Fruit fly (Drosophila melanogaster) whole organism, adult: Measurements from ENCODE around the gene ec.
"Not testable (repeated sequence)": the region's sequence is repeated elsewhere in the genome, so short reads cannot be mapped to it uniquely, and the experiment has no call there.

Experiments used
- CG11617 ChIP-seq: fragments of 200-800 bp; sonication (Bioruptor generic); optimal IDR thresholded peaks from 2 replicates; lab custom pipeline; 2017; ENCODE audit warnings: mild to moderate bottlenecking, missing biosample characterization, missing genetic modification reagents, missing genetic modification characterization
- CG1620 ChIP-seq: fragments of 200-800 bp; sonication (Bioruptor generic); optimal IDR thresholded peaks from 2 replicates; lab custom pipeline; 2016; ENCODE audit warnings: missing biosample characterization, missing genetic modification characterization
- CG33017 ChIP-seq: fragments of 200-800 bp; sonication (Bioruptor generic); optimal IDR thresholded peaks from 2 replicates; lab custom pipeline; 2018; ENCODE audit warnings: missing biosample characterization, mild to moderate bottlenecking, missing genetic modification characterization, moderate library complexity
- CG5204 ChIP-seq: fragments of 200-800 bp; sonication (Bioruptor generic); optimal IDR thresholded peaks from 2 replicates; lab custom pipeline; 2016; ENCODE audit warnings: missing biosample characterization, missing genetic modification characterization
- bab1 ChIP-seq: fragments of 200-800 bp; sonication (Bioruptor generic); optimal IDR thresholded peaks from 3 replicates; lab custom pipeline; 2019; ENCODE audit warnings: missing biosample characterization, mild to moderate bottlenecking, missing genetic modification characterization, moderate library complexity
- kay ChIP-seq: fragments of 200-800 bp; sonication (Bioruptor generic); peaks from one replicate; lab custom pipeline; 2016; ENCODE audit warnings: missing biosample characterization, missing genetic modification characterization, borderline replicate concordance
- tj ChIP-seq: fragments of 200-800 bp; sonication (Bioruptor generic); optimal IDR thresholded peaks from 3 replicates; lab custom pipeline; 2017; ENCODE audit warnings: missing biosample characterization, mild to moderate bottlenecking, missing genetic modification characterization, moderate library complexity

- not testable (repeated sequence) for TF ChIP-seq CG33017 (tag; lab: Kevin White, UChicago); CG5204 (GFP tag; lab: Kevin White, UChicago); CG11617 (GFP tag; lab: Kevin White, UChicago); bab1 (GFP tag; lab: Kevin White, UChicago); tj (GFP tag; lab: Kevin White, UChicago); CG1620
- peak; percentile 18 for TF ChIP-seq kay
Measured at dm6 chrX:3789769-3790168, 21.7 kb upstream of the ec start, which contains the start of gene HIP-R.
